Worm (Caenorhabditis elegans) whole organism, L4 larva: ENCODE data around the gene nlp-56.

Source experiments
- ZK546.5 ChIP-seq, 2 experiments: sonication (generic microtip); optimal IDR thresholded peaks; 2 replicates each; lab custom pipeline; 2017; ENCODE audit warnings: missing biosample characterization in 2 of 2, missing genetic modification characterization in 2 of 2
- ceh-82 ChIP-seq: sonication (generic microtip); optimal IDR thresholded peaks from 2 replicates; lab custom pipeline; 2017; ENCODE audit warnings: missing biosample characterization, missing genetic modification characterization
- ces-1 ChIP-seq: fragments of 150-350 bp; sonication (generic microtip); optimal IDR thresholded peaks from 4 replicates; lab custom pipeline; 2014; ENCODE audit warnings: missing biosample characterization, missing genetic modification reagents, missing genetic modification characterization
- dmd-6 ChIP-seq: fragments of 200-800 bp; sonication (Bioruptor generic); IDR thresholded peaks from 2 replicates; pipeline ENCODE4 v1.3.6; 2022; ENCODE audit warnings: missing genetic modification reagents, missing genetic modification characterization, missing compliant biosample characterization
- gei-8 ChIP-seq: fragments of 200-800 bp; sonication (Bioruptor generic); optimal IDR thresholded peaks from 2 replicates; lab custom pipeline; 2018; ENCODE audit warnings: mild to moderate bottlenecking, missing genetic modification characterization, missing compliant biosample characterization
- lin-13 ChIP-seq: fragments of 150-350 bp; optimal IDR thresholded peaks from 2 replicates; lab custom pipeline; 2014; ENCODE audit warnings: missing biosample characterization, missing genetic modification reagents, missing genetic modification characterization
- nhr-76 ChIP-seq: fragments of 150-350 bp; optimal IDR thresholded peaks from 2 replicates; lab custom pipeline; 2014; ENCODE audit warnings: missing biosample characterization, missing genetic modification characterization
- nhr-77 ChIP-seq: fragments of 150-350 bp; optimal IDR thresholded peaks from 2 replicates; lab custom pipeline; 2014; ENCODE audit warnings: missing biosample characterization, missing genetic modification characterization
- unc-62 ChIP-seq, 3 experiments: fragments of 150-350 bp in 1 of 3; sonication (generic microtip); optimal IDR thresholded peaks in 2 of 3; peaks in 1 of 3; 1 replicate in 1 of 3; 2 replicates in 2 of 3; lab custom pipeline; 2014 to 2017; ENCODE audit warnings: missing biosample characterization in 3 of 3, missing genetic modification characterization in 3 of 3, missing genetic modification reagents in 3 of 3, missing genotype in 1 of 3
- zag-1 ChIP-seq: fragments of 150-350 bp; optimal IDR thresholded peaks from 2 replicates; lab custom pipeline; 2014; ENCODE audit warnings: missing biosample characterization, missing genetic modification characterization

DNA sequence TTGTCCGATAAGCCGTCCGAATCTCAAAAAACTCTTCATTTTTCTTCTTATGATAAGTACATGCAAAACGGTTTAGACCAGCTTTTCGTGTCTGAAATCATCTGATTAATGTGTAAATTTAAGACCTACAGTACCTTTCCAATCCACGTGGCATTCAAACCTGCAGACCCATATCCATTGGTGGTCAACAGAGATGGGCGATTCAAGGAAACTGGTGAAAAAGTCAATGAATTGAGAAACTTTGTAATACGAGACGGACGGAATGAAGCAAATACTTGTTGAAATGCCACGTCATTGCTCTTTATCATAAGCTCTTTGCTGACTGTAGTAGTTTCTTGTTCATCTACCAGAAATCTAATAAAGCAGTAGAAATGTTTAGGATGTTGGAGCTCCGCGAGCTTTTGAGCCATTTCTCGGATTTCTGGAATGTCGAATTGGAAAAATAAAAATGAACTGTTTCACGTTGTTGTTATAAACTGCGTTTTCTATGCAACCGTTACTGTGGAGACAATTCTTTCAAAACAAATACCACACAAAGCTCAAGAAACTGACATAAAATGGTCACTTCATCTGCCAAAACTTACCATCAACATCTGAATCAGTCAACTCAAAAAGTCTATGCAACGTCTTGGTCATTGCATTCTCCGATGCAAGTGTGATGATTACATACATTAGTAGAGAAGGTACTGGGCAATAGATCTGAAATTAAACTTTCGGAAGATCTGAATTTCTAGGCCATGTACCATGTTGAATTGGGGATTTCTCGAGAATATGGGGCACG is 20.4 kb downstream of the nlp-56 start:
- TF ChIP-seq ZK546.5 (tag; optimal IDR thresholded peaks at IDR 0.05; lab: Kevin White, UChicago) (no peak), nhr-77 (tag; lab: Kevin White, UChicago) (no peak), unc-62 (GFP tag; optimal IDR thresholded peaks at IDR 0.05 in 1 of 2; lab: Kevin White, UChicago) (no peak), unc-62 (tag; optimal IDR thresholded peaks at IDR 0.05; lab: Kevin White, UChicago) (no peak), dmd-6 (no peak), nhr-76 (tag; lab: Kevin White, UChicago) (no peak), zag-1 (tag; lab: Kevin White, UChicago) (no peak), ceh-82 (tag; lab: Kevin White, UChicago) (no peak), lin-13 (GFP tag; lab: Kevin White, UChicago) (no peak), gei-8 (GFP tag; lab: Kevin White, UChicago) (no peak), ces-1 (GFP tag; lab: Kevin White, UChicago) (no peak)
